Worm (Caenorhabditis elegans) whole organism, L4 larva: ENCODE data around the gene C02F5.2.

ENCODE experiments used
- ceh-32 ChIP-seq: sonication (generic microtip); optimal IDR thresholded peaks from 2 replicates; lab custom pipeline; 2016; ENCODE audit warnings: mild to moderate bottlenecking, missing genetic modification characterization, missing compliant biosample characterization; ENCODE audit not compliant: poor library complexity
- gei-8 ChIP-seq: fragments of 200-800 bp; sonication (Bioruptor generic); optimal IDR thresholded peaks from 2 replicates; lab custom pipeline; 2018; ENCODE audit warnings: mild to moderate bottlenecking, missing genetic modification characterization, missing compliant biosample characterization
- lin-39 ChIP-seq: fragments of 150-350 bp; optimal IDR thresholded peaks from 2 replicates; lab custom pipeline; 2014; ENCODE audit warnings: missing biosample characterization, missing genetic modification reagents, missing genetic modification characterization

- no peak for TF ChIP-seq ceh-32 (tag; lab: Kevin White, UChicago)
- no peak for TF ChIP-seq lin-39 (tag; lab: Kevin White, UChicago)
- TF ChIP-seq gei-8 (GFP tag; lab: Kevin White, UChicago): no peak
These were observed 14.0 kb downstream of the C02F5.2 start, which contains the start of gene col-91 for ce11 chrIII:8263377-8263776.
